Fruit fly (Drosophila melanogaster): Measurements from ENCODE around the gene yip7.

DNA sequence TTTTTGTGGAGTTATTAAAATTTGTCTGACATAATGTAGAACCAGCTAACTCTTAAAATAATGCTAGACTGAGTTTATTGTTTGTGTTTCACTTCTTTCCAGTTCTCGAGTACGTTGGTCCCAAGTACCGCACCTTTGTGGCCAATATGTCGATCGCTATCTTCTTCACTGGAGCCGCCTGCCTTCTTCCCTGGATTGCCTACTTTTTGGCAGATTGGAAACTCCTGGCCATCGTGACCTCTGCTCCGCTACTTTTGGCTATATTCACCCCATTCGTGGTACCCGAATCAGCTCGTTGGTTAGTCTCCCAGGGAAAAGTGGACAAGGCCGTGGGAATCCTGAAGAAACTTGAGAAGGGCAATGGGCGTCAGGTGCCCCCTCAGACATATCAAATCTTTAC is 35.1 kb downstream of the yip7 start:
- no peak for TF ChIP-seq psq (optimal IDR thresholded peaks at IDR 0.05)
- no peak for TF ChIP-seq h (optimal IDR thresholded peaks at IDR 0.05)
- TF ChIP-seq Sin3A (optimal IDR thresholded peaks at IDR 0.05): no peak
- no peak for TF ChIP-seq ttk (optimal IDR thresholded peaks at IDR 0.05)

Data from Kc167 (cell line).